Worm (Caenorhabditis elegans) whole organism, early embryonic: ENCODE results near the gene srbc-76.

Experiments
- aly-1 ChIP-seq: sonication (generic microtip); optimal IDR thresholded peaks from 2 replicates; lab custom pipeline; 2016; ENCODE audit warnings: missing genetic modification characterization, missing compliant biosample characterization
- ama-1 ChIP-seq: fragments of 150-350 bp; optimal IDR thresholded peaks from 2 replicates; lab custom pipeline; 2014
- ceh-36 ChIP-seq: sonication (generic microtip); optimal IDR thresholded peaks from 2 replicates; lab custom pipeline; 2016; ENCODE audit warnings: missing genetic modification characterization, inconsistent platforms, missing compliant biosample characterization
- ets-7 ChIP-seq: sonication (generic microtip); optimal IDR thresholded peaks from 2 replicates; lab custom pipeline; 2016; ENCODE audit warnings: missing genotype, missing genetic modification characterization, missing compliant biosample characterization
- flt-1 ChIP-seq: fragments of 200-800 bp; sonication (Bioruptor generic); IDR thresholded peaks from 2 replicates; pipeline ENCODE4 v1.3.6; 2022; ENCODE audit warnings: missing genetic modification characterization, missing compliant biosample characterization
- hmg-4 ChIP-seq: fragments of 200-800 bp; sonication (Bioruptor generic); optimal IDR thresholded peaks from 2 replicates; lab custom pipeline; 2018; ENCODE audit warnings: mild to moderate bottlenecking, missing genetic modification characterization, missing compliant biosample characterization
- pes-1 ChIP-seq: fragments of 200-800 bp; sonication (Bioruptor generic); IDR thresholded peaks from 2 replicates; pipeline ENCODE4 v1.3.6; 2022; ENCODE audit warnings: missing genetic modification reagents, missing genetic modification characterization, missing compliant biosample characterization
- scrt-1 ChIP-seq: fragments of 200-800 bp; sonication (Bioruptor generic); IDR thresholded peaks from 2 replicates; pipeline ENCODE4 v1.3.6; 2022; ENCODE audit warnings: missing genetic modification characterization, missing compliant biosample characterization
- tbx-11 ChIP-seq: fragments of 200-800 bp; sonication (Bioruptor generic); IDR thresholded peaks from 2 replicates; pipeline ENCODE4 v1.3.6; 2022; ENCODE audit warnings: missing genetic modification characterization, missing compliant biosample characterization
- tbx-37 ChIP-seq: fragments of 200-800 bp; sonication (Bioruptor generic); conservative IDR thresholded peaks from 2 replicates; pipeline ENCODE4 v1.3.6; 2022; ENCODE audit warnings: missing genetic modification reagents, missing genetic modification characterization, missing compliant biosample characterization

DNA sequence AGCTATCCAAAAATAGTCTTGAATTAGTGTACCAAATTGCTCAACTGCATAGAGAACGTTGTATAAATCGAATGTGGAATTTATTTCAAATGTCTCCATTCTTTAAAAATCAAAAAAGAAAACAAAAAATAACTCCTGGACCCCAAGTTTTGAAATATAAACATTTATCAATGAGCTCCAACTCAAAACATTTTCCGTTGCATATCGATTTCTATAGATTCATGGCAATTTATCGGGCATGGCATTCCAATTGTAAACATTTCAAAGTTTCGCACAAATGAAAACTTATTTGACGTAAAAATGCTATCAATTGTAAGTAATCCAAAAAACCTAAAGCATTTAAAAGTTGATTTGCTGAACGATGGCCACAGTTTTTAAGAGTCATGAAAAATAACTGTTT, 13.6 kb upstream of the srbc-76 start, which contains the start of gene srw-12:
- TF ChIP-seq tbx-37 (GFP tag; lab: Robert Waterston, UW) (no peak), scrt-1 (GFP tag; lab: Robert Waterston, UW) (no peak), hmg-4 (GFP tag; lab: Kevin White, UChicago) (no peak), pes-1 (GFP tag; lab: Robert Waterston, UW) (no peak), ama-1 (no peak), ets-7 (no peak), aly-1 (no peak), flt-1 (GFP tag; lab: Robert Waterston, UW) (no peak), tbx-11 (no peak), ceh-36 (no peak)
